Fruit fly (Drosophila melanogaster) whole organism, embryonic: Measurements from ENCODE around the gene CARPB.

ENCODE experiments used
- Abd-B ChIP-seq: fragments of 200-800 bp; sonication (Bioruptor generic); optimal IDR thresholded peaks from 2 replicates; lab custom pipeline; 2018; ENCODE audit warnings: missing biosample characterization, mild to moderate bottlenecking, missing genetic modification characterization, moderate library complexity
- Blimp-1 ChIP-seq: fragments of 200-800 bp; sonication (Bioruptor generic); optimal IDR thresholded peaks from 3 replicates; lab custom pipeline; 2018; ENCODE audit warnings: missing biosample characterization, missing genetic modification characterization, mild to moderate bottlenecking, moderate library complexity, missing genetic modification reagents
- BtbVII ChIP-seq: fragments of 200-800 bp; sonication (Bioruptor generic); optimal IDR thresholded peaks from 3 replicates; lab custom pipeline; 2017; ENCODE audit warnings: missing biosample characterization, mild to moderate bottlenecking, missing genetic modification characterization
- CG10267 ChIP-seq: fragments of 200-800 bp; sonication (Bioruptor generic); optimal IDR thresholded peaks from 2 replicates; lab custom pipeline; 2018; ENCODE audit warnings: missing biosample characterization, mild to moderate bottlenecking, missing genetic modification characterization, moderate library complexity
- CG10565 ChIP-seq: fragments of 200-800 bp; sonication (Bioruptor generic); optimal IDR thresholded peaks from 3 replicates; lab custom pipeline; 2016; ENCODE audit warnings: missing biosample characterization, mild to moderate bottlenecking, missing genetic modification characterization
- CG11085 ChIP-seq: fragments of 200-800 bp; sonication (Bioruptor generic); IDR thresholded peaks from 2 replicates; pipeline ENCODE4 v1.3.6; 2022; ENCODE audit warnings: missing biosample characterization, missing genetic modification characterization
- CG11093 ChIP-seq: fragments of 200-800 bp; sonication (Bioruptor generic); IDR thresholded peaks from 3 replicates; pipeline ENCODE4 v1.3.6; 2022; ENCODE audit warnings: missing biosample characterization, missing genetic modification characterization
- CG11560 ChIP-seq: fragments of 200-800 bp; sonication (Bioruptor generic); IDR thresholded peaks from 3 replicates; pipeline ENCODE4 v1.3.6; 2022; ENCODE audit warnings: missing biosample characterization, missing genetic modification characterization
- CG13296 ChIP-seq: fragments of 200-800 bp; sonication (Bioruptor generic); optimal IDR thresholded peaks from 3 replicates; lab custom pipeline; 2018; ENCODE audit warnings: missing biosample characterization, mild to moderate bottlenecking, missing genetic modification characterization
- CG14014 ChIP-seq: fragments of 200-800 bp; sonication (Bioruptor generic); IDR thresholded peaks from 2 replicates; pipeline ENCODE4 v1.3.6; 2022; ENCODE audit warnings: missing biosample characterization, missing genetic modification characterization
- CG14965 ChIP-seq: fragments of 200-800 bp; sonication (Bioruptor generic); optimal IDR thresholded peaks from 2 replicates; lab custom pipeline; 2016; ENCODE audit warnings: missing biosample characterization, missing genetic modification characterization, borderline replicate concordance
- CG16779 ChIP-seq: fragments of 200-800 bp; sonication (Bioruptor generic); IDR thresholded peaks from 2 replicates; pipeline ENCODE4 v1.3.6; 2022; ENCODE audit warnings: missing biosample characterization, missing genetic modification characterization
- CG16813 ChIP-seq: fragments of 200-800 bp; sonication (Bioruptor generic); IDR thresholded peaks from 3 replicates; pipeline ENCODE4 v1.3.6; 2022; ENCODE audit warnings: missing biosample characterization, missing genetic modification characterization; ENCODE audit not compliant: partially characterized antibody
- CG2678 ChIP-seq: fragments of 200-800 bp; sonication (Bioruptor generic); optimal IDR thresholded peaks from 3 replicates; lab custom pipeline; 2019; ENCODE audit warnings: missing biosample characterization, mild to moderate bottlenecking, missing genetic modification characterization, moderate library complexity
- CG2712 ChIP-seq: fragments of 200-800 bp; optimal IDR thresholded peaks from 3 replicates; lab custom pipeline; 2019; ENCODE audit warnings: missing biosample characterization, mild to moderate bottlenecking, missing genetic modification characterization, moderate library complexity
- CG30020 ChIP-seq: fragments of 200-800 bp; optimal IDR thresholded peaks from 2 replicates; lab custom pipeline; 2019; ENCODE audit warnings: missing biosample characterization, mild to moderate bottlenecking, missing genetic modification characterization, moderate library complexity
- CG31388 ChIP-seq: fragments of 200-800 bp; sonication (Bioruptor generic); optimal IDR thresholded peaks from 2 replicates; lab custom pipeline; 2016; ENCODE audit warnings: missing biosample characterization, missing genetic modification characterization
- CG31441 ChIP-seq: fragments of 200-800 bp; sonication (Bioruptor generic); IDR thresholded peaks from 2 replicates; pipeline ENCODE4 v1.3.6; 2022; ENCODE audit warnings: missing biosample characterization, missing genetic modification characterization
- CG32767 ChIP-seq: fragments of 200-800 bp; sonication (Bioruptor generic); IDR thresholded peaks from 2 replicates; pipeline ENCODE4 v1.3.6; 2022; ENCODE audit warnings: missing biosample characterization, missing genetic modification characterization
- CG34376 ChIP-seq: fragments of 200-800 bp; sonication (Bioruptor generic); optimal IDR thresholded peaks from 2 replicates; lab custom pipeline; 2018; ENCODE audit warnings: missing biosample characterization, mild to moderate bottlenecking, missing genetic modification characterization
- CG5180 ChIP-seq: fragments of 200-800 bp; sonication (Bioruptor generic); optimal IDR thresholded peaks from 3 replicates; lab custom pipeline; 2017; ENCODE audit warnings: missing biosample characterization, missing genetic modification characterization, mild to moderate bottlenecking, moderate library complexity, missing genetic modification reagents
- CG6272 ChIP-seq: fragments of 200-800 bp; sonication (Bioruptor generic); IDR thresholded peaks from 2 replicates; pipeline ENCODE4 v1.3.6; 2022; ENCODE audit warnings: missing biosample characterization, missing genetic modification characterization
- CG6683 ChIP-seq: fragments of 200-800 bp; sonication (Bioruptor generic); optimal IDR thresholded peaks from 2 replicates; lab custom pipeline; 2017; ENCODE audit warnings: missing biosample characterization, mild to moderate bottlenecking, missing genetic modification characterization, missing genetic modification reagents
- CG9932 ChIP-seq: fragments of 200-800 bp; sonication (Bioruptor generic); IDR thresholded peaks from 2 replicates; pipeline ENCODE4 v1.3.6; 2022; ENCODE audit warnings: missing biosample characterization, missing genetic modification characterization
- Dbx ChIP-seq: fragments of 200-800 bp; sonication (Bioruptor generic); IDR thresholded peaks from 3 replicates; pipeline ENCODE4 v1.3.6; 2022; ENCODE audit warnings: missing biosample characterization, missing genetic modification characterization
- Fer2 ChIP-seq: fragments of 200-800 bp; sonication (Bioruptor generic); optimal IDR thresholded peaks from 2 replicates; lab custom pipeline; 2018; ENCODE audit warnings: missing biosample characterization, mild to moderate bottlenecking, missing genetic modification characterization, moderate library complexity
- HLHmδ ChIP-seq: fragments of 200-800 bp; sonication (Bioruptor generic); optimal IDR thresholded peaks from 2 replicates; lab custom pipeline; 2018; ENCODE audit warnings: missing biosample characterization, mild to moderate bottlenecking, missing genetic modification characterization, moderate library complexity
- Jarid2 ChIP-seq: fragments of 200-800 bp; sonication (Bioruptor generic); optimal IDR thresholded peaks from 3 replicates; lab custom pipeline; 2017; ENCODE audit warnings: mild to moderate bottlenecking, missing biosample characterization, missing genetic modification reagents, missing genetic modification characterization
- Mes4 ChIP-seq: fragments of 200-800 bp; sonication (Bioruptor generic); optimal IDR thresholded peaks from 2 replicates; lab custom pipeline; 2016; ENCODE audit warnings: missing biosample characterization, missing genetic modification characterization
- Neu2 ChIP-seq: fragments of 200-800 bp; sonication (Bioruptor generic); optimal IDR thresholded peaks from 3 replicates; lab custom pipeline; 2016; ENCODE audit warnings: missing biosample characterization, missing genetic modification characterization, borderline replicate concordance
- ash1 ChIP-seq: fragments of 200-800 bp; sonication (Bioruptor generic); optimal IDR thresholded peaks from 2 replicates; lab custom pipeline; 2018; ENCODE audit warnings: missing biosample characterization, mild to moderate bottlenecking, missing genetic modification characterization
- bab2 ChIP-seq: fragments of 200-800 bp; sonication (Bioruptor generic); optimal IDR thresholded peaks from 2 replicates; lab custom pipeline; 2016; ENCODE audit warnings: missing biosample characterization, missing genetic modification characterization
- cad ChIP-seq: fragments of >200 bp; optimal IDR thresholded peaks from 2 replicates; lab custom pipeline; 2017; ENCODE audit warnings: missing biosample characterization, missing genetic modification characterization
- crp ChIP-seq, 2 experiments: fragments of 200-800 bp; sonication (Bioruptor generic); optimal IDR thresholded peaks; 2 replicates in 1 of 2; 3 replicates in 1 of 2; lab custom pipeline; 2017; ENCODE audit warnings: missing biosample characterization in 2 of 2, missing genetic modification characterization in 2 of 2, mild to moderate bottlenecking in 1 of 2, moderate library complexity in 1 of 2
- da ChIP-seq: fragments of 200-800 bp; sonication (Bioruptor generic); optimal IDR thresholded peaks from 2 replicates; lab custom pipeline; 2016; ENCODE audit warnings: missing biosample characterization, missing genetic modification characterization
- dmrt99B ChIP-seq: fragments of 200-800 bp; sonication (Bioruptor generic); optimal IDR thresholded peaks from 2 replicates; lab custom pipeline; 2018; ENCODE audit warnings: missing biosample characterization, mild to moderate bottlenecking, missing genetic modification characterization, moderate library complexity
- fd64A ChIP-seq: fragments of 200-800 bp; sonication (Bioruptor generic); optimal IDR thresholded peaks from 3 replicates; lab custom pipeline; 2018; ENCODE audit warnings: missing biosample characterization, mild to moderate bottlenecking, missing genetic modification characterization
- ftz-f1 ChIP-seq: fragments of 200-800 bp; sonication (Bioruptor generic); optimal IDR thresholded peaks from 2 replicates; lab custom pipeline; 2016; ENCODE audit warnings: missing biosample characterization, missing genetic modification characterization
- gsb-n ChIP-seq: fragments of 200-800 bp; sonication (Bioruptor generic); optimal IDR thresholded peaks from 3 replicates; lab custom pipeline; 2018; ENCODE audit warnings: missing biosample characterization, mild to moderate bottlenecking, missing genetic modification characterization
- jing ChIP-seq: fragments of 200-800 bp; sonication (Bioruptor generic); optimal IDR thresholded peaks from 2 replicates; lab custom pipeline; 2018; ENCODE audit warnings: missing biosample characterization, mild to moderate bottlenecking, missing genetic modification characterization
- jumu ChIP-seq: fragments of 200-800 bp; sonication (Bioruptor generic); optimal IDR thresholded peaks from 3 replicates; lab custom pipeline; 2016; ENCODE audit warnings: missing biosample characterization, missing genetic modification characterization
- kni ChIP-seq: fragments of 200-800 bp; sonication (Bioruptor generic); optimal IDR thresholded peaks from 3 replicates; lab custom pipeline; 2017; ENCODE audit warnings: mild to moderate bottlenecking, missing biosample characterization, missing genetic modification reagents, missing genetic modification characterization
- lab ChIP-seq: fragments of 200-800 bp; sonication (Bioruptor generic); optimal IDR thresholded peaks from 3 replicates; lab custom pipeline; 2017; ENCODE audit warnings: missing biosample characterization, missing genetic modification characterization, mild to moderate bottlenecking, moderate library complexity, missing genetic modification reagents
- lilli ChIP-seq: fragments of 200-800 bp; sonication (Bioruptor generic); optimal IDR thresholded peaks from 3 replicates; lab custom pipeline; 2016; ENCODE audit warnings: missing biosample characterization, missing genetic modification characterization
- seq ChIP-seq: fragments of 200-800 bp; sonication (Bioruptor generic); IDR thresholded peaks from 2 replicates; pipeline ENCODE4 v1.3.6; 2022; ENCODE audit warnings: missing biosample characterization, missing genetic modification characterization
- sug ChIP-seq: fragments of 200-800 bp; optimal IDR thresholded peaks from 2 replicates; lab custom pipeline; 2019; ENCODE audit warnings: missing biosample characterization, mild to moderate bottlenecking, missing genetic modification characterization, moderate library complexity
- tll ChIP-seq, 2 experiments: fragments of 200-800 bp in 1 of 2; fragments of >200 bp in 1 of 2; sonication (Bioruptor generic) in 1 of 2; optimal IDR thresholded peaks; 2 replicates each; lab custom pipeline; 2017 to 2019; ENCODE audit warnings: missing biosample characterization in 2 of 2, missing genetic modification characterization in 2 of 2, mild to moderate bottlenecking in 1 of 2, moderate library complexity in 1 of 2
- vvl ChIP-seq: fragments of 200-800 bp; sonication (Bioruptor generic); IDR thresholded peaks from 2 replicates; pipeline ENCODE4 v1.3.6; 2022; ENCODE audit warnings: missing biosample characterization, missing genetic modification characterization
- wor ChIP-seq: fragments of 200-800 bp; sonication (Bioruptor generic); IDR thresholded peaks from 2 replicates; pipeline ENCODE4 v1.3.6; 2022; ENCODE audit warnings: missing biosample characterization, missing genetic modification characterization
- zf30C ChIP-seq: fragments of 200-800 bp; sonication (Bioruptor generic); optimal IDR thresholded peaks from 3 replicates; lab custom pipeline; 2018; ENCODE audit warnings: missing biosample characterization, mild to moderate bottlenecking, missing genetic modification characterization

The CARPB gene

dm6 chrX:9884221-9884620, 101.2 kb downstream of the CARPB start, which contains the start of gene CG9691 (continued):
- TF ChIP-seq tll (GFP tag; optimal IDR thresholded peaks at IDR 0.05; lab: Kevin White, UChicago) (no peak), CG16813 (GFP tag; lab: Robert Waterston, UW) (no peak), CG34376 (GFP tag; lab: Kevin White, UChicago) (peak; percentile 3), CG31441 (GFP tag; lab: Robert Waterston, UW) (no peak), CG6683 (GFP tag; lab: Kevin White, UChicago) (no peak), CG11093 (GFP tag; lab: Robert Waterston, UW) (no peak), CG2712 (tag; lab: Kevin White, UChicago) (peak; percentile 2), CG13296 (GFP tag; lab: Kevin White, UChicago) (no peak), wor (GFP tag; lab: Robert Waterston, UW) (no peak), CG16779 (GFP tag; lab: Robert Waterston, UW) (no peak), fd64A (GFP tag; lab: Kevin White, UChicago) (no peak), Abd-B (GFP tag; lab: Kevin White, UChicago) (no peak), Dbx (GFP tag; lab: Robert Waterston, UW) (0 out of 3 replicates have a peak, but pooled peaks have one; percentile 36), CG10565 (no peak), jing (GFP tag; lab: Kevin White, UChicago) (no peak), CG5180 (GFP tag; lab: Kevin White, UChicago) (peak; percentile 89), CG31388 (GFP tag; lab: Kevin White, UChicago) (no peak), zf30C (no peak), BtbVII (peak; percentile 9), CG10267 (tag; lab: Kevin White, UChicago) (no peak), CG14965 (no peak), CG11560 (no peak), Jarid2 (GFP tag; lab: Kevin White, UChicago) (peak; percentile 63), CG32767 (no peak), cad (GFP tag; lab: Kevin White, UChicago) (no peak), da (GFP tag; lab: Kevin White, UChicago) (no peak), lab (peak; percentile 1), dmrt99B (tag; lab: Kevin White, UChicago) (peak; percentile 3), vvl (GFP tag; lab: Robert Waterston, UW) (0 out of 2 replicates have a peak, but pooled peaks have one; percentile 10), jumu (GFP tag; lab: Kevin White, UChicago) (no peak), CG9932 (peak; percentile 12; the same call in 1 of the 2 replicates)

- TF ChIP-seq bab2 (GFP tag; lab: Kevin White, UChicago) (no peak), CG14965 (no peak), crp (GFP tag; optimal IDR thresholded peaks at IDR 0.05; lab: Kevin White, UChicago) (no peak), seq (GFP tag; lab: Robert Waterston, UW) (no peak), gsb-n (tag; lab: Kevin White, UChicago) (no peak), CG2678 (tag; lab: Kevin White, UChicago) (peak; percentile 3), ftz-f1 (GFP tag; lab: Kevin White, UChicago) (no peak), ash1 (no peak), Fer2 (tag; lab: Kevin White, UChicago) (no peak), Dbx (GFP tag; lab: Robert Waterston, UW) (0 out of 3 replicates have a peak, but pooled peaks have one; percentile 11), HLHmδ (GFP tag; lab: Kevin White, UChicago) (no peak), sug (tag; lab: Kevin White, UChicago) (no peak), Blimp-1 (GFP tag; lab: Kevin White, UChicago) (no peak), kni (GFP tag; lab: Kevin White, UChicago) (no peak), CG11085 (GFP tag; lab: Robert Waterston, UW) (no peak), Neu2 (GFP tag; lab: Kevin White, UChicago) (no peak), CG30020 (tag; lab: Kevin White, UChicago) (no peak), CG6272 (GFP tag; lab: Robert Waterston, UW) (no peak), CG14014 (peak; percentile 22; the same call in 1 of the 2 replicates), vvl (GFP tag; lab: Robert Waterston, UW) (peak; percentile 20; the same call in 1 of the 2 replicates), lilli (GFP tag; lab: Kevin White, UChicago) (no peak), Mes4 (no peak)
These were observed 102.3 kb downstream of the CARPB start for dm6 chrX:9885363-9885762.
